Worm (Caenorhabditis elegans) whole organism, L1 larva: ENCODE results near the gene cgt-3.

Experiments used
- ama-1 ChIP-seq: fragments of 150-350 bp; optimal IDR thresholded peaks from 2 replicates; lab custom pipeline; 2014
- hlh-4 ChIP-seq: sonication (generic microtip); optimal IDR thresholded peaks from 2 replicates; lab custom pipeline; 2016; ENCODE audit warnings: mild to moderate bottlenecking, missing genetic modification characterization, missing compliant biosample characterization
- lsy-2 ChIP-seq, 2 experiments: fragments of 150-350 bp; optimal IDR thresholded peaks; 2 replicates each; lab custom pipeline; 2014; ENCODE audit warnings: missing biosample characterization in 2 of 2, missing genetic modification characterization in 2 of 2
- nhr-12 ChIP-seq: sonication (generic microtip); optimal IDR thresholded peaks from 2 replicates; lab custom pipeline; 2017; ENCODE audit warnings: missing biosample characterization, missing genetic modification characterization
- zag-1 ChIP-seq: fragments of 150-350 bp; optimal IDR thresholded peaks from 2 replicates; lab custom pipeline; 2014; ENCODE audit warnings: missing biosample characterization, missing genetic modification characterization

DNA sequence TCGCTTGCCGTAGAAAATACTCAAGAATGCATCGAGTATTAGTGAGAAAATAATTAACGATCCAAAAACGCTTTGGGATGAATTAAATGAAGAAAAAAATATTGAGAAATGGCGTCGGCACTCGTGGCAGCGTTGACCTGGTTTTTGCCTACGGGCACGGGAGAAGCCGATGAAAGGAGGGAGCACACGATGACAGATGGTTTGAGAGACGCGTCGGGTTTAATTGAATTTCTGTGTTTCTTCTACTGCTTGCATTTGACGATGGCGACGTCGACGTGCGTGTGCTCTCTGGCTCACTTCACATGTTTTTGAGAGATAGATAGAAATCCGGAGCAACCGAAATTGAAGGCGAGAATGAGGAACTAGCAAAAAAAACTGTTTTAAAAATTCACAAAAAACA, 39.5 kb downstream of the cgt-3 start:
- TF ChIP-seq lsy-2 (tag; optimal IDR thresholded peaks at IDR 0.05; lab: Kevin White, UChicago) (no peak), hlh-4 (tag; lab: Kevin White, UChicago) (no peak), ama-1 (no peak), nhr-12 (tag; lab: Kevin White, UChicago) (no peak), zag-1 (tag; lab: Kevin White, UChicago) (no peak)
